Worm (Caenorhabditis elegans) whole organism, L3 larva: ENCODE results near the gene saps-1.

ENCODE experiments used
- R02D3.7 ChIP-seq: fragments of 150-350 bp; optimal IDR thresholded peaks from 2 replicates; lab custom pipeline; 2014; ENCODE audit warnings: missing biosample characterization, missing genetic modification characterization
- ZK546.5 ChIP-seq: sonication (generic microtip); optimal IDR thresholded peaks from 2 replicates; lab custom pipeline; 2017; ENCODE audit warnings: missing biosample characterization, missing genetic modification characterization
- aly-2 ChIP-seq: fragments of 150-350 bp; optimal IDR thresholded peaks from 2 replicates; lab custom pipeline; 2014; ENCODE audit warnings: missing biosample characterization, missing genetic modification characterization
- ama-1 ChIP-seq: fragments of 150-350 bp; optimal IDR thresholded peaks from 2 replicates; lab custom pipeline; 2018
- ceh-16 ChIP-seq: sonication (generic microtip); optimal IDR thresholded peaks from 2 replicates; lab custom pipeline; 2017; ENCODE audit warnings: missing biosample characterization, missing genetic modification characterization
- ceh-28 ChIP-seq: fragments of 150-350 bp; optimal IDR thresholded peaks from 2 replicates; lab custom pipeline; 2014; ENCODE audit warnings: missing biosample characterization, missing genetic modification reagents, missing genetic modification characterization
- ceh-82 ChIP-seq: fragments of 150-350 bp; optimal IDR thresholded peaks from 2 replicates; lab custom pipeline; 2014; ENCODE audit warnings: missing biosample characterization, missing genetic modification characterization
- ceh-9 ChIP-seq: sonication (generic microtip); optimal IDR thresholded peaks from 2 replicates; lab custom pipeline; 2018; ENCODE audit warnings: missing biosample characterization, missing genetic modification characterization
- daf-12 ChIP-seq: fragments of 150-350 bp; optimal IDR thresholded peaks from 2 replicates; lab custom pipeline; 2014; ENCODE audit warnings: missing biosample characterization, missing genetic modification reagents, missing genetic modification characterization
- egl-27 ChIP-seq: sonication (generic microtip); optimal IDR thresholded peaks from 4 replicates; lab custom pipeline; 2017; ENCODE audit warnings: missing biosample characterization, missing genetic modification reagents, missing genetic modification characterization
- egl-5 ChIP-seq: fragments of 150-350 bp; optimal IDR thresholded peaks from 2 replicates; lab custom pipeline; 2017; ENCODE audit warnings: missing biosample characterization, missing genetic modification reagents, missing genetic modification characterization, inconsistent platforms
- elt-1 ChIP-seq: fragments of 150-350 bp; optimal IDR thresholded peaks from 2 replicates; lab custom pipeline; 2014; ENCODE audit warnings: missing biosample characterization, missing genetic modification characterization
- elt-2 ChIP-seq: sonication (generic microtip); optimal IDR thresholded peaks from 2 replicates; lab custom pipeline; 2016; ENCODE audit warnings: missing genetic modification reagents, mild to moderate bottlenecking, missing genetic modification characterization, missing compliant biosample characterization
- elt-3 ChIP-seq, 3 experiments: fragments of 150-350 bp in 1 of 3; sonication (generic microtip) in 2 of 3; optimal IDR thresholded peaks; 2 replicates in 2 of 3; 4 replicates in 1 of 3; lab custom pipeline; 2014 to 2017; ENCODE audit warnings: missing biosample characterization in 3 of 3, missing genetic modification characterization in 3 of 3
- eor-1 ChIP-seq, 2 experiments: fragments of 150-350 bp; optimal IDR thresholded peaks; 2 replicates each; lab custom pipeline; 2014 to 2018; ENCODE audit warnings: missing biosample characterization in 2 of 2, missing genetic modification characterization in 2 of 2
- fkh-10 ChIP-seq: sonication (generic microtip); optimal IDR thresholded peaks from 2 replicates; lab custom pipeline; 2017; ENCODE audit warnings: missing biosample characterization, missing genetic modification reagents, missing genetic modification characterization
- fkh-2 ChIP-seq: fragments of 150-350 bp; optimal IDR thresholded peaks from 2 replicates; lab custom pipeline; 2014; ENCODE audit warnings: missing biosample characterization, missing genetic modification reagents, missing genetic modification characterization
- fos-1 ChIP-seq: fragments of 150-350 bp; optimal IDR thresholded peaks from 2 replicates; lab custom pipeline; 2014; ENCODE audit warnings: missing biosample characterization, missing genetic modification characterization
- hmg-11 ChIP-seq: sonication (generic microtip); optimal IDR thresholded peaks from 2 replicates; lab custom pipeline; 2016; ENCODE audit warnings: missing genetic modification characterization, missing compliant biosample characterization
- jun-1 ChIP-seq: fragments of 150-350 bp; optimal IDR thresholded peaks from 2 replicates; lab custom pipeline; 2014; ENCODE audit warnings: missing biosample characterization, missing genetic modification reagents, missing genetic modification characterization
- lin-15B ChIP-seq: fragments of 150-350 bp; optimal IDR thresholded peaks from 2 replicates; lab custom pipeline; 2014; ENCODE audit warnings: missing biosample characterization, missing genetic modification characterization
- lin-39 ChIP-seq: fragments of 150-350 bp; optimal IDR thresholded peaks from 2 replicates; lab custom pipeline; 2018; ENCODE audit warnings: missing biosample characterization, missing genetic modification reagents, missing genetic modification characterization
- lsy-12 ChIP-seq: sonication (generic microtip); optimal IDR thresholded peaks from 2 replicates; lab custom pipeline; 2016; ENCODE audit warnings: mild to moderate bottlenecking, missing genetic modification characterization, missing compliant biosample characterization
- mdl-1 ChIP-seq: fragments of 150-350 bp; optimal IDR thresholded peaks from 2 replicates; lab custom pipeline; 2014; ENCODE audit warnings: missing biosample characterization, missing genetic modification characterization
- mml-1 ChIP-seq: fragments of 150-350 bp; sonication (generic microtip); optimal IDR thresholded peaks from 3 replicates; lab custom pipeline; 2014; ENCODE audit warnings: missing biosample characterization, missing genetic modification characterization
- nfya-1 ChIP-seq: sonication (generic microtip); optimal IDR thresholded peaks from 2 replicates; lab custom pipeline; 2017; ENCODE audit warnings: missing genetic modification characterization, mild to moderate bottlenecking, missing compliant biosample characterization, antibody characterized with exemption, moderate library complexity; ENCODE audit not compliant: insufficient read depth
- nhr-11 ChIP-seq: fragments of 150-350 bp; optimal IDR thresholded peaks from 2 replicates; lab custom pipeline; 2014; ENCODE audit warnings: missing biosample characterization, missing genetic modification characterization
- nhr-12 ChIP-seq: fragments of 150-350 bp; optimal IDR thresholded peaks from 2 replicates; lab custom pipeline; 2014; ENCODE audit warnings: missing biosample characterization, missing genetic modification characterization
- nhr-23 ChIP-seq: fragments of 150-350 bp; optimal IDR thresholded peaks from 2 replicates; lab custom pipeline; 2014; ENCODE audit warnings: missing biosample characterization, missing genetic modification reagents, missing genetic modification characterization
- nhr-237 ChIP-seq: fragments of 150-350 bp; optimal IDR thresholded peaks from 2 replicates; lab custom pipeline; 2014; ENCODE audit warnings: missing biosample characterization, missing genetic modification characterization
- nhr-25 ChIP-seq: sonication (generic microtip); optimal IDR thresholded peaks from 2 replicates; lab custom pipeline; 2017; ENCODE audit warnings: missing biosample characterization, missing genetic modification characterization
- nhr-28 ChIP-seq: fragments of 150-350 bp; optimal IDR thresholded peaks from 2 replicates; lab custom pipeline; 2014; ENCODE audit warnings: missing biosample characterization, missing genetic modification characterization
- nhr-43 ChIP-seq: sonication (generic microtip); optimal IDR thresholded peaks from 2 replicates; lab custom pipeline; 2016; ENCODE audit warnings: mild to moderate bottlenecking, missing genetic modification characterization, missing compliant biosample characterization; ENCODE audit not compliant: poor library complexity, severe bottlenecking
- nhr-67 ChIP-seq: fragments of 150-350 bp; optimal IDR thresholded peaks from 2 replicates; lab custom pipeline; 2014; ENCODE audit warnings: missing biosample characterization, missing genetic modification characterization
- nhr-76 ChIP-seq: fragments of 150-350 bp; sonication (generic microtip); optimal IDR thresholded peaks from 5 replicates; lab custom pipeline; 2014; ENCODE audit warnings: missing biosample characterization, missing genetic modification characterization
- nhr-77 ChIP-seq: fragments of 150-350 bp; optimal IDR thresholded peaks from 2 replicates; lab custom pipeline; 2014; ENCODE audit warnings: missing biosample characterization, missing genetic modification characterization
- pha-4 ChIP-seq: fragments of 150-350 bp; optimal IDR thresholded peaks from 2 replicates; lab custom pipeline; 2014; ENCODE audit warnings: missing biosample characterization, missing genetic modification reagents, missing genetic modification characterization
- pqm-1 ChIP-seq: fragments of 150-350 bp; optimal IDR thresholded peaks from 2 replicates; lab custom pipeline; 2017; ENCODE audit warnings: missing biosample characterization, missing genetic modification characterization, inconsistent platforms
- sea-2 ChIP-seq: fragments of 150-350 bp; sonication (generic microtip); optimal IDR thresholded peaks from 4 replicates; lab custom pipeline; 2014; ENCODE audit warnings: missing biosample characterization, missing genetic modification reagents, missing genetic modification characterization
- skn-1 ChIP-seq: fragments of 150-350 bp; optimal IDR thresholded peaks from 2 replicates; lab custom pipeline; 2014; ENCODE audit warnings: missing biosample characterization, missing genetic modification characterization
- snpc-4 ChIP-seq: fragments of 150-350 bp; optimal IDR thresholded peaks from 2 replicates; lab custom pipeline; 2014; ENCODE audit warnings: missing biosample characterization, missing genetic modification characterization
- tbx-2 ChIP-seq: sonication (generic microtip); optimal IDR thresholded peaks from 2 replicates; lab custom pipeline; 2016; ENCODE audit warnings: mild to moderate bottlenecking, missing genetic modification characterization, missing compliant biosample characterization
- unc-39 ChIP-seq: sonication (generic microtip); optimal IDR thresholded peaks from 4 replicates; lab custom pipeline; 2017; ENCODE audit warnings: missing biosample characterization, missing genetic modification characterization
- unc-62 ChIP-seq: fragments of 150-350 bp; sonication (generic microtip); optimal IDR thresholded peaks from 4 replicates; lab custom pipeline; 2014; ENCODE audit warnings: missing biosample characterization, missing genetic modification reagents, missing genetic modification characterization
- zag-1 ChIP-seq: fragments of 150-350 bp; optimal IDR thresholded peaks from 2 replicates; lab custom pipeline; 2014; ENCODE audit warnings: missing biosample characterization, missing genetic modification characterization
- ztf-11 ChIP-seq: fragments of 150-350 bp; optimal IDR thresholded peaks from 2 replicates; lab custom pipeline; 2014; ENCODE audit warnings: missing biosample characterization, missing genetic modification characterization
- ztf-4 ChIP-seq: fragments of 150-350 bp; optimal IDR thresholded peaks from 2 replicates; lab custom pipeline; 2014; ENCODE audit warnings: missing biosample characterization, missing genetic modification characterization

saps-1 gene

DNA sequence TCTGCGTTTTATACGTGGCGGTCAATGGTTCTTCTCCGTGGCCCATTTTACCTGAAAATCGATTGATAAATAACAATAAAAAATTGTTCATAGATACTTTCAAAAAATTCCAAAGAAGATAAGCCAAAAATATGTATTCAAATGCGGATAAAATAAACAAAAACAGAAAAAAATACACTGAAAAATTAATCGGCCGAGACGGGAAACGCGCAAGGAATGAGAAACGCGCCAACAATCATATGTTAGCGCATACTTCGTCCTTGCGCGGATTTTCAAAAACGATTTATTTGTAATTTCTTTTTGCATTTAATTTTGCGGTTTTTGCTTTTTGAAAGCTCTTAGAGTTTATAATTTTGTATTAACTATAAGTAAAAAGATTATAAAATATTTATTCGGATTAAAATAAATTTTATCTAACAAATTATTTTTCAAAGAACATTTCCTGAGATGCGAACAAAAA lies 48.1 kb downstream of the saps-1 start, which contains the start of gene nduf-11:
Gene nduf-11, minus strand, starts transcription at position 51 of the 460 bp plus-strand sequence.
- no peak for TF ChIP-seq mml-1 (tag; lab: Kevin White, UChicago)
- no peak for TF ChIP-seq daf-12 (tag; lab: Kevin White, UChicago)
- peak; percentile 93 for TF ChIP-seq nhr-23 (tag; lab: Kevin White, UChicago)
- no peak for TF ChIP-seq nhr-28 (tag; lab: Kevin White, UChicago)
- TF ChIP-seq unc-39 = no peak
- TF ChIP-seq nhr-43 (tag; lab: Kevin White, UChicago) = peak; percentile 84
- TF ChIP-seq egl-5 (tag; lab: Kevin White, UChicago) = peak; percentile 36
- TF ChIP-seq pqm-1 (tag; lab: Kevin White, UChicago) = peak; percentile 50
- peak; percentile 80 for TF ChIP-seq ceh-82 (tag; lab: Kevin White, UChicago)
- peak; percentile 89 for TF ChIP-seq nfya-1 (tag; lab: Kevin White, UChicago)
- TF ChIP-seq sea-2 (GFP tag; lab: Kevin White, UChicago) = no peak
- no peak for TF ChIP-seq ztf-11
- peak; percentile 26 for TF ChIP-seq fkh-10 (GFP tag; lab: Kevin White, UChicago)
- peak; percentile 82 for TF ChIP-seq R02D3.7 (tag; lab: Kevin White, UChicago)
- TF ChIP-seq nhr-25 (tag; lab: Kevin White, UChicago) = peak; percentile 74
- no peak for TF ChIP-seq ZK546.5
- TF ChIP-seq nhr-77 = peak; percentile 75
- TF ChIP-seq ama-1 (lab: Kevin White, UChicago) = peak; percentile 84
- peak; percentile 93 for TF ChIP-seq pha-4
- TF ChIP-seq ceh-16 (tag; lab: Kevin White, UChicago) = no peak
- TF ChIP-seq tbx-2 (tag; lab: Kevin White, UChicago) = peak; percentile 69
- TF ChIP-seq unc-62 (GFP tag; lab: Kevin White, UChicago) = peak; percentile 32
- peak in 1 of 3 experiments; percentile 14 for TF ChIP-seq elt-3 (tag; optimal IDR thresholded peaks at IDR 0.05; lab: Kevin White, UChicago)
- TF ChIP-seq aly-2 (tag; lab: Kevin White, UChicago) = no peak
- peak; percentile 37 for TF ChIP-seq jun-1 (tag; lab: Kevin White, UChicago)
- TF ChIP-seq mdl-1 (tag; lab: Kevin White, UChicago) = no peak
- TF ChIP-seq lin-39 (tag; lab: Kevin White, UChicago) = peak; percentile 61
- TF ChIP-seq fos-1 = no peak
- peak; percentile 71 for TF ChIP-seq lsy-12
- peak; percentile 89 for TF ChIP-seq lin-15B (tag; lab: Kevin White, UChicago)
- no peak for TF ChIP-seq nhr-76
- no peak for TF ChIP-seq ceh-9
- no peak for TF ChIP-seq nhr-237
- TF ChIP-seq zag-1 = peak; percentile 17
- TF ChIP-seq snpc-4 (tag; lab: Kevin White, UChicago) = peak; percentile 86
- TF ChIP-seq elt-1 = no peak
- no peak for TF ChIP-seq nhr-11 (tag; lab: Kevin White, UChicago)
- TF ChIP-seq ztf-4 (tag; lab: Kevin White, UChicago) = no peak
- peak; percentile 84 for TF ChIP-seq skn-1 (tag; lab: Kevin White, UChicago)
- peak; percentile 67 for TF ChIP-seq ceh-28
- TF ChIP-seq nhr-67 (tag; lab: Kevin White, UChicago) = no peak
- TF ChIP-seq fkh-2 = no peak
- no peak for TF ChIP-seq egl-27 (tag; lab: Kevin White, UChicago)
- peak; percentile 55 for TF ChIP-seq elt-2 (tag; lab: Kevin White, UChicago)
- TF ChIP-seq hmg-11 (tag; lab: Kevin White, UChicago) = peak; percentile 70
- TF ChIP-seq eor-1 (tag; optimal IDR thresholded peaks at IDR 0.05; lab: Kevin White, UChicago) = no peak
- no peak for TF ChIP-seq nhr-12
